Fruit fly (Drosophila melanogaster) whole organism, embryonic: ENCODE results near the gene CG5056.

Experiments used
- Asciz ChIP-seq: fragments of 200-800 bp; sonication (Bioruptor generic); optimal IDR thresholded peaks from 2 replicates; lab custom pipeline; 2017; ENCODE audit warnings: missing biosample characterization, mild to moderate bottlenecking, missing genetic modification characterization, missing genetic modification reagents
- B-H2 ChIP-seq: fragments of 200-800 bp; sonication (Bioruptor generic); optimal IDR thresholded peaks from 2 replicates; lab custom pipeline; 2018; ENCODE audit warnings: missing biosample characterization, mild to moderate bottlenecking, missing genetic modification characterization
- BEAF-32 ChIP-seq: fragments of 200-800 bp; sonication (Bioruptor generic); optimal IDR thresholded peaks from 3 replicates; lab custom pipeline; 2017; ENCODE audit warnings: missing biosample characterization, missing genetic modification characterization, mild to moderate bottlenecking, moderate library complexity, missing genetic modification reagents
- C15 ChIP-seq: fragments of 200-800 bp; sonication (Bioruptor generic); IDR thresholded peaks from 3 replicates; pipeline ENCODE4 v1.3.6; 2022; ENCODE audit warnings: missing biosample characterization, missing genetic modification characterization
- CG11560 ChIP-seq: fragments of 200-800 bp; sonication (Bioruptor generic); IDR thresholded peaks from 3 replicates; pipeline ENCODE4 v1.3.6; 2022; ENCODE audit warnings: missing biosample characterization, missing genetic modification characterization
- CG11696 ChIP-seq: fragments of 200-800 bp; sonication (Bioruptor generic); IDR thresholded peaks from 2 replicates; pipeline ENCODE4 v1.3.6; 2022; ENCODE audit warnings: missing biosample characterization, missing genetic modification characterization
- CG12236 ChIP-seq: fragments of 200-800 bp; sonication (Bioruptor generic); optimal IDR thresholded peaks from 2 replicates; lab custom pipeline; 2016; ENCODE audit warnings: missing biosample characterization, missing genetic modification characterization
- CG13296 ChIP-seq: fragments of 200-800 bp; sonication (Bioruptor generic); optimal IDR thresholded peaks from 3 replicates; lab custom pipeline; 2018; ENCODE audit warnings: missing biosample characterization, mild to moderate bottlenecking, missing genetic modification characterization
- CG13624 ChIP-seq: fragments of 200-800 bp; sonication (Bioruptor generic); optimal IDR thresholded peaks from 2 replicates; lab custom pipeline; 2016; ENCODE audit warnings: missing biosample characterization, missing genetic modification characterization
- CG14014 ChIP-seq: fragments of 200-800 bp; sonication (Bioruptor generic); IDR thresholded peaks from 2 replicates; pipeline ENCODE4 v1.3.6; 2022; ENCODE audit warnings: missing biosample characterization, missing genetic modification characterization
- CG15269 ChIP-seq: fragments of 200-800 bp; sonication (Bioruptor generic); optimal IDR thresholded peaks from 2 replicates; lab custom pipeline; 2018; ENCODE audit warnings: missing biosample characterization, mild to moderate bottlenecking, missing genetic modification characterization, moderate library complexity
- CG15514 ChIP-seq: fragments of 200-800 bp; sonication (Bioruptor generic); optimal IDR thresholded peaks from 3 replicates; lab custom pipeline; 2017; ENCODE audit warnings: missing biosample characterization, missing genetic modification characterization, mild to moderate bottlenecking, moderate library complexity, missing genetic modification reagents
- CG17385 ChIP-seq: fragments of 200-800 bp; sonication (Bioruptor generic); optimal IDR thresholded peaks from 3 replicates; lab custom pipeline; 2018; ENCODE audit warnings: missing biosample characterization, mild to moderate bottlenecking, missing genetic modification characterization
- CG31224 ChIP-seq: fragments of 200-800 bp; sonication (Bioruptor generic); IDR thresholded peaks from 2 replicates; pipeline ENCODE4 v1.3.6; 2022; ENCODE audit warnings: missing biosample characterization, missing genetic modification characterization
- CG32772 ChIP-seq: fragments of 200-800 bp; sonication (Bioruptor generic); IDR thresholded peaks from 2 replicates; pipeline ENCODE4 v1.3.6; 2022; ENCODE audit warnings: missing biosample characterization, missing genetic modification characterization
- CG6791 ChIP-seq: fragments of 200-800 bp; sonication (Bioruptor generic); IDR thresholded peaks from 3 replicates; pipeline ENCODE4 v1.3.6; 2022; ENCODE audit warnings: missing biosample characterization, missing genetic modification characterization; ENCODE audit not compliant: partially characterized antibody
- CG7357 ChIP-seq: fragments of 200-800 bp; sonication (Bioruptor generic); IDR thresholded peaks from 3 replicates; pipeline ENCODE4 v1.3.6; 2022; ENCODE audit warnings: missing biosample characterization, missing genetic modification characterization
- CG8359 ChIP-seq: fragments of 200-800 bp; sonication (Bioruptor generic); optimal IDR thresholded peaks from 2 replicates; lab custom pipeline; 2017; ENCODE audit warnings: missing biosample characterization, mild to moderate bottlenecking, missing genetic modification characterization, borderline replicate concordance
- CG8388 ChIP-seq: fragments of 200-800 bp; sonication (Bioruptor generic); optimal IDR thresholded peaks from 2 replicates; lab custom pipeline; 2019; ENCODE audit warnings: missing biosample characterization, mild to moderate bottlenecking, missing genetic modification characterization, moderate library complexity
- CTCF ChIP-seq: fragments of 200-800 bp; sonication (Bioruptor generic); optimal IDR thresholded peaks from 2 replicates; lab custom pipeline; 2017; ENCODE audit warnings: missing biosample characterization, mild to moderate bottlenecking, missing genetic modification characterization, moderate library complexity
- Deaf1 ChIP-seq: fragments of 200-800 bp; optimal IDR thresholded peaks from 3 replicates; lab custom pipeline; 2019; ENCODE audit warnings: missing biosample characterization, mild to moderate bottlenecking, missing genetic modification characterization, moderate library complexity
- Drgx ChIP-seq: fragments of 200-800 bp; sonication (Bioruptor generic); IDR thresholded peaks from 2 replicates; pipeline ENCODE4 v1.3.6; 2022; ENCODE audit warnings: missing biosample characterization, missing genetic modification characterization
- Gsc ChIP-seq: fragments of 200-800 bp; sonication (Bioruptor generic); IDR thresholded peaks from 2 replicates; pipeline ENCODE4 v1.3.6; 2022; ENCODE audit warnings: missing biosample characterization, missing genetic modification characterization
- HmgD ChIP-seq: fragments of 200-800 bp; sonication (Bioruptor generic); optimal IDR thresholded peaks from 3 replicates; lab custom pipeline; 2016; ENCODE audit warnings: missing biosample characterization, missing genetic modification characterization
- Kr ChIP-seq: fragments of 200-800 bp; sonication (Bioruptor generic); optimal IDR thresholded peaks from 2 replicates; lab custom pipeline; 2017; ENCODE audit warnings: missing biosample characterization, mild to moderate bottlenecking, missing genetic modification characterization
- Lhr ChIP-seq: fragments of 200-800 bp; sonication (Bioruptor generic); optimal IDR thresholded peaks from 3 replicates; lab custom pipeline; 2017; ENCODE audit warnings: mild to moderate bottlenecking, missing biosample characterization, missing genetic modification reagents, missing genetic modification characterization
- NfI ChIP-seq: fragments of 200-800 bp; sonication (Bioruptor generic); optimal IDR thresholded peaks from 3 replicates; lab custom pipeline; 2018; ENCODE audit warnings: missing biosample characterization, mild to moderate bottlenecking, missing genetic modification characterization, moderate library complexity
- Oaz ChIP-seq: fragments of 200-800 bp; sonication (Bioruptor generic); IDR thresholded peaks from 2 replicates; pipeline ENCODE4 v1.3.6; 2022; ENCODE audit warnings: missing biosample characterization, missing genetic modification characterization
- Ptx1 ChIP-seq: fragments of 200-800 bp; sonication (Bioruptor generic); IDR thresholded peaks from 2 replicates; pipeline ENCODE4 v1.3.6; 2022; ENCODE audit warnings: missing biosample characterization, missing genetic modification characterization
- Six4 ChIP-seq: fragments of 200-800 bp; sonication (Bioruptor generic); optimal IDR thresholded peaks from 2 replicates; lab custom pipeline; 2016; ENCODE audit warnings: missing biosample characterization, missing genetic modification characterization
- Ssrp ChIP-seq: fragments of 200-800 bp; sonication (Bioruptor generic); optimal IDR thresholded peaks from 2 replicates; lab custom pipeline; 2018; ENCODE audit warnings: missing biosample characterization, mild to moderate bottlenecking, missing genetic modification characterization, moderate library complexity
- corto ChIP-seq: fragments of 200-800 bp; sonication (Bioruptor generic); optimal IDR thresholded peaks from 2 replicates; lab custom pipeline; 2016; ENCODE audit warnings: missing biosample characterization, mild to moderate bottlenecking, missing genetic modification characterization, moderate library complexity
- crc ChIP-seq: fragments of 200-800 bp; sonication (Bioruptor generic); optimal IDR thresholded peaks from 2 replicates; lab custom pipeline; 2016; ENCODE audit warnings: missing biosample characterization, missing genetic modification characterization
- croc ChIP-seq: fragments of 200-800 bp; sonication (Bioruptor generic); conservative IDR thresholded peaks from 3 replicates; pipeline ENCODE4 v1.3.6; 2022; ENCODE audit warnings: missing biosample characterization, missing genetic modification characterization
- da ChIP-seq: fragments of 200-800 bp; sonication (Bioruptor generic); optimal IDR thresholded peaks from 2 replicates; lab custom pipeline; 2016; ENCODE audit warnings: missing biosample characterization, missing genetic modification characterization
- ham ChIP-seq: fragments of 200-800 bp; sonication (Bioruptor generic); IDR thresholded peaks from 2 replicates; pipeline ENCODE4 v1.3.6; 2022; ENCODE audit warnings: missing biosample characterization, missing genetic modification characterization
- hb ChIP-seq: fragments of 200-800 bp; sonication (Bioruptor generic); IDR thresholded peaks from 3 replicates; pipeline ENCODE4 v1.3.6; 2022; ENCODE audit warnings: missing biosample characterization, missing genetic modification characterization; ENCODE audit not compliant: partially characterized antibody
- hbn ChIP-seq: fragments of 200-800 bp; sonication (Bioruptor generic); IDR thresholded peaks from 2 replicates; pipeline ENCODE4 v1.3.6; 2022; ENCODE audit warnings: missing biosample characterization, missing genetic modification characterization; ENCODE audit not compliant: partially characterized antibody
- luna ChIP-seq: fragments of 200-800 bp; sonication (Bioruptor generic); optimal IDR thresholded peaks from 2 replicates; lab custom pipeline; 2016; ENCODE audit warnings: missing biosample characterization, missing genetic modification characterization
- mld ChIP-seq: fragments of 200-800 bp; sonication (Bioruptor generic); IDR thresholded peaks from 3 replicates; pipeline ENCODE4 v1.3.6; 2022; ENCODE audit warnings: missing biosample characterization, missing genetic modification characterization; ENCODE audit not compliant: partially characterized antibody
- nerfin-1 ChIP-seq: fragments of 200-800 bp; sonication (Bioruptor generic); optimal IDR thresholded peaks from 3 replicates; lab custom pipeline; 2019; ENCODE audit warnings: missing biosample characterization, mild to moderate bottlenecking, missing genetic modification characterization, moderate library complexity
- pan ChIP-seq, 4 experiments: fragments of >200 bp in 3 of 4; fragments of 200-800 bp in 1 of 4; sonication (Bioruptor generic) in 1 of 4; optimal IDR thresholded peaks in 3 of 4; IDR thresholded peaks in 1 of 4; 2 replicates each; pipeline versions ENCODE4 v1.3.6 to Lab custom; 2017 to 2022; ENCODE audit warnings: missing biosample characterization in 2 of 4, missing genetic modification characterization in 2 of 4, mixed read lengths in 1 of 4
- pho ChIP-seq: fragments of 200-800 bp; sonication (Bioruptor generic); optimal IDR thresholded peaks from 2 replicates; lab custom pipeline; 2016; ENCODE audit warnings: missing biosample characterization, missing genetic modification characterization
- ro ChIP-seq: fragments of 200-800 bp; sonication (Bioruptor generic); IDR thresholded peaks from 2 replicates; pipeline ENCODE4 v1.3.6; 2022; ENCODE audit warnings: missing biosample characterization, missing genetic modification characterization
- run ChIP-seq: fragments of 200-800 bp; sonication (Bioruptor generic); optimal IDR thresholded peaks from 3 replicates; lab custom pipeline; 2018; ENCODE audit warnings: missing biosample characterization, mild to moderate bottlenecking, missing genetic modification characterization
- sisA ChIP-seq: fragments of 200-800 bp; sonication (Bioruptor generic); IDR thresholded peaks from 2 replicates; pipeline ENCODE4 v1.3.6; 2022; ENCODE audit warnings: missing biosample characterization, missing genetic modification characterization
- sob ChIP-seq: fragments of 200-800 bp; sonication (Bioruptor generic); IDR thresholded peaks from 2 replicates; pipeline ENCODE4 v1.3.6; 2022; ENCODE audit warnings: missing biosample characterization, missing genetic modification characterization
- ttk ChIP-seq: fragments of 200-800 bp; sonication (Bioruptor generic); IDR thresholded peaks from 2 replicates; pipeline ENCODE4 v2.1.2; 2022; ENCODE audit warnings: missing biosample characterization, missing genetic modification characterization
- vnd ChIP-seq: fragments of 200-800 bp; sonication (Bioruptor generic); IDR thresholded peaks from 3 replicates; pipeline ENCODE4 v1.3.6; 2022; ENCODE audit warnings: missing biosample characterization, missing genetic modification characterization; ENCODE audit not compliant: partially characterized antibody

Gene CG5056

DNA sequence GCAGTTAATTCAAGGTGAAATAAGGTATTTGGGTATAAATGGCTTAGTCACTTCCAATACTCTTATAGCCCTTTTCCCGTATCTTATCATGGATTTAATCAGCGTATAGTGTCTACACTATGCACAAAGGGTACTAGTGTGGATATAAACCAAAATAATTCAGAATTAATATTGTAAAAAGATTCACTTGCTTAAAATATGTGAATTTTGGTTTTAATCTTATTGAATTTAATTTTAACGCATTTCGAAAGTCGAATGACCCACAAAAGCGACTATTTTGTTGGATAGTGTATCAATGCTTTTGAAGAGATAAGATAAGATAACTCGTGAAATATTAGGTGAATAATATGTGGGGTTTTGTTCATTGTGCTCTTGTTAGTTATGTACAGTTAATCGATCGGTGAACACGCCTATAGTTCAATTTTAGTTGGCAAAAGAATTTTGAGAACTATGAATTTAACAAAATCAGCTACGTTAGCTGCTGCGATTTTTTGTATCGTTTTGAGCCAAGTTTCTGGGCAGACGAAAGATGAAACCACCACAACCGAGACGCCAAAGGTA, 15.5 kb downstream of the CG5056 start, which contains the start of gene CG5096 (continued):
- TF ChIP-seq nerfin-1 (tag; lab: Kevin White, UChicago) (peak; percentile 82), mld (no peak), Gsc (GFP tag; lab: Robert Waterston, UW) (no peak), CTCF (GFP tag; lab: Kevin White, UChicago) (peak; percentile 7), ttk (GFP tag; lab: Robert Waterston, UW) (peak; percentile 82; the same call in 1 of the 2 replicates), CG8388 (peak; percentile 82), corto (peak; percentile 27), Oaz (peak; percentile 85), CG13296 (GFP tag; lab: Kevin White, UChicago) (peak; percentile 94), pan (optimal IDR thresholded peaks at IDR 0.05; lab: Kevin White, UChicago) (no peak), pan (GFP tag; optimal IDR thresholded peaks at IDR 0.05 in 1 of 2, IDR thresholded peaks at IDR 0.05 in 1 of 2) (peak in 1 of 2 experiments; percentile 91), run (tag; lab: Kevin White, UChicago) (peak; percentile 83), Drgx (GFP tag; lab: Robert Waterston, UW) (peak; percentile 45; the same call in 1 of the 2 replicates), CG12236 (peak; percentile 49), B-H2 (GFP tag; lab: Kevin White, UChicago) (peak; percentile 84), ham (GFP tag; lab: Robert Waterston, UW) (peak; percentile 55; the same call in 1 of the 2 replicates), CG11696 (GFP tag; lab: Robert Waterston, UW) (peak; percentile 75), CG7357 (GFP tag; lab: Robert Waterston, UW) (peak; percentile 75), da (GFP tag; lab: Kevin White, UChicago) (peak; percentile 66), CG15514 (peak; percentile 85), CG32772 (GFP tag; lab: Robert Waterston, UW) (peak; percentile 79), C15 (GFP tag; lab: Robert Waterston, UW) (peak; percentile 72; the same call in 1 of the 3 replicates), Six4 (GFP tag; lab: Kevin White, UChicago) (peak; percentile 68), Asciz (GFP tag; lab: Kevin White, UChicago) (peak; percentile 87), CG17385 (GFP tag; lab: Kevin White, UChicago) (peak; percentile 89), CG8359 (GFP tag; lab: Kevin White, UChicago) (peak; percentile 49), CG31224 (GFP tag; lab: Robert Waterston, UW) (peak; percentile 72; the same call in 1 of the 2 replicates), sob (GFP tag; lab: Robert Waterston, UW) (peak; percentile 92; the same call in 1 of the 2 replicates), Kr (no peak), Deaf1 (tag; lab: Kevin White, UChicago) (peak; percentile 75), CG13624 (GFP tag; lab: Kevin White, UChicago) (peak; percentile 79), hb (GFP tag; lab: Robert Waterston, UW) (no peak), CG11560 (tag; lab: Robert Waterston, UW) (no peak), croc (GFP tag; lab: Robert Waterston, UW) (no peak), Ssrp (tag; lab: Kevin White, UChicago) (peak; percentile 62), CG15269 (tag; lab: Kevin White, UChicago) (peak; percentile 95), BEAF-32 (GFP tag; lab: Kevin White, UChicago) (no peak), NfI (peak; percentile 89), Lhr (GFP tag; lab: Kevin White, UChicago) (no peak), crc (peak; percentile 79), pho (peak; percentile 84), vnd (GFP tag; lab: Robert Waterston, UW) (no peak), sisA (GFP tag; lab: Robert Waterston, UW) (peak; percentile 72; the same call in 1 of the 2 replicates), HmgD (GFP tag; lab: Kevin White, UChicago) (no peak), ro (peak; percentile 39; the same call in 1 of the 2 replicates), hbn (no peak), CG6791 (GFP tag; lab: Robert Waterston, UW) (no peak), CG14014 (peak; percentile 92), luna (GFP tag; lab: Kevin White, UChicago) (peak; percentile 45), Ptx1 (GFP tag; lab: Robert Waterston, UW) (peak; percentile 89)
